Fruit fly (Drosophila melanogaster) whole organism, prepupa: ENCODE data around the gene Tep4.

Experiments used
- Blimp-1 ChIP-seq: fragments of 200-800 bp; sonication (Bioruptor generic); optimal IDR thresholded peaks from 3 replicates; lab custom pipeline; 2017; ENCODE audit warnings: missing biosample characterization, missing genetic modification characterization, mild to moderate bottlenecking, moderate library complexity, missing genetic modification reagents
- CG10669 ChIP-seq: fragments of 200-800 bp; sonication (Bioruptor generic); optimal IDR thresholded peaks from 3 replicates; lab custom pipeline; 2018; ENCODE audit warnings: missing biosample characterization, mild to moderate bottlenecking, missing genetic modification characterization, moderate library complexity
- CG11294 ChIP-seq: fragments of 200-800 bp; sonication (Bioruptor generic); IDR thresholded peaks from 2 replicates; pipeline ENCODE4 v1.3.6; 2022; ENCODE audit warnings: missing biosample characterization, missing genetic modification characterization
- CG11902 ChIP-seq: fragments of 200-800 bp; sonication (Bioruptor generic); optimal IDR thresholded peaks from 3 replicates; lab custom pipeline; 2016; ENCODE audit warnings: missing biosample characterization, missing genetic modification characterization
- CG15336 ChIP-seq: fragments of 200-800 bp; sonication (Bioruptor generic); IDR thresholded peaks from 2 replicates; pipeline ENCODE4 v1.3.6; 2022; ENCODE audit warnings: missing biosample characterization, missing genetic modification characterization
- CG1621 ChIP-seq: fragments of 200-800 bp; sonication (Bioruptor generic); optimal IDR thresholded peaks from 3 replicates; lab custom pipeline; 2018; ENCODE audit warnings: missing biosample characterization, mild to moderate bottlenecking, missing genetic modification characterization
- CG16779 ChIP-seq: fragments of 200-800 bp; sonication (Bioruptor generic); optimal IDR thresholded peaks from 3 replicates; lab custom pipeline; 2017; ENCODE audit warnings: missing biosample characterization, mild to moderate bottlenecking, missing genetic modification characterization
- CG3032 ChIP-seq: fragments of 200-800 bp; optimal IDR thresholded peaks from 2 replicates; lab custom pipeline; 2019; ENCODE audit warnings: missing biosample characterization, mild to moderate bottlenecking, missing genetic modification characterization, moderate library complexity
- CG31627 ChIP-seq: fragments of 200-800 bp; sonication (Bioruptor generic); optimal IDR thresholded peaks from 3 replicates; lab custom pipeline; 2016; ENCODE audit warnings: missing biosample characterization, missing genetic modification characterization
- CG32006 ChIP-seq: fragments of 200-800 bp; sonication (Bioruptor generic); optimal IDR thresholded peaks from 3 replicates; lab custom pipeline; 2017; ENCODE audit warnings: missing biosample characterization, mild to moderate bottlenecking, missing genetic modification characterization
- CG34406 ChIP-seq: fragments of 200-800 bp; sonication (Bioruptor generic); optimal IDR thresholded peaks from 3 replicates; lab custom pipeline; 2016; ENCODE audit warnings: missing biosample characterization, missing genetic modification characterization
- CG3919 ChIP-seq: fragments of 200-800 bp; sonication (Bioruptor generic); optimal IDR thresholded peaks from 3 replicates; lab custom pipeline; 2016; ENCODE audit warnings: missing biosample characterization, missing genetic modification characterization
- CG6163 ChIP-seq: fragments of 200-800 bp; sonication (Bioruptor generic); IDR thresholded peaks from 3 replicates; pipeline ENCODE4 v1.3.6; 2022; ENCODE audit warnings: missing biosample characterization, missing genetic modification characterization
- CG6276 ChIP-seq: fragments of 200-800 bp; sonication (Bioruptor generic); optimal IDR thresholded peaks from 2 replicates; lab custom pipeline; 2017; ENCODE audit warnings: missing biosample characterization, mild to moderate bottlenecking, missing genetic modification characterization
- CG6792 ChIP-seq: fragments of 200-800 bp; sonication (Bioruptor generic); optimal IDR thresholded peaks from 3 replicates; lab custom pipeline; 2016; ENCODE audit warnings: missing biosample characterization, missing genetic modification characterization
- CG6808 ChIP-seq: fragments of 200-800 bp; sonication (Bioruptor generic); optimal IDR thresholded peaks from 3 replicates; lab custom pipeline; 2017; ENCODE audit warnings: missing biosample characterization, missing genetic modification characterization, mild to moderate bottlenecking, moderate library complexity, missing genetic modification reagents
- CG7368 ChIP-seq: fragments of 200-800 bp; sonication (Bioruptor generic); optimal IDR thresholded peaks from 3 replicates; lab custom pipeline; 2016; ENCODE audit warnings: missing biosample characterization, missing genetic modification characterization
- CG9139 ChIP-seq: fragments of 200-800 bp; sonication (Bioruptor generic); optimal IDR thresholded peaks from 3 replicates; lab custom pipeline; 2017; ENCODE audit warnings: missing biosample characterization, mild to moderate bottlenecking, missing genetic modification characterization
- Eip75B ChIP-seq: fragments of 200-800 bp; sonication (Bioruptor generic); optimal IDR thresholded peaks from 3 replicates; lab custom pipeline; 2016; ENCODE audit warnings: missing biosample characterization, missing genetic modification characterization
- Eip78C ChIP-seq: fragments of 200-800 bp; sonication (Bioruptor generic); peaks from one replicate; lab custom pipeline; 2016; ENCODE audit warnings: missing biosample characterization, missing genetic modification characterization
- Ets21C ChIP-seq: fragments of 200-800 bp; sonication (Bioruptor generic); optimal IDR thresholded peaks from 3 replicates; lab custom pipeline; 2016; ENCODE audit warnings: missing biosample characterization, missing genetic modification characterization
- Ets96B ChIP-seq: fragments of 200-800 bp; optimal IDR thresholded peaks from 2 replicates; lab custom pipeline; 2019; ENCODE audit warnings: missing biosample characterization, mild to moderate bottlenecking, missing genetic modification characterization, moderate library complexity
- Gug ChIP-seq: fragments of 200-800 bp; sonication (Bioruptor generic); IDR thresholded peaks from 2 replicates; pipeline ENCODE4 v1.3.6; 2022; ENCODE audit warnings: missing biosample characterization, missing genetic modification characterization
- Hr38 ChIP-seq: sonication (Bioruptor generic); optimal IDR thresholded peaks from 2 replicates; lab custom pipeline; 2016; ENCODE audit warnings: missing biosample characterization, missing genetic modification characterization
- Hr39 ChIP-seq: fragments of 200-800 bp; sonication (Bioruptor generic); optimal IDR thresholded peaks from 2 replicates; lab custom pipeline; 2016; ENCODE audit warnings: missing biosample characterization, missing genetic modification characterization
- Hr4 ChIP-seq: fragments of 200-800 bp; sonication (Bioruptor generic); optimal IDR thresholded peaks from 3 replicates; lab custom pipeline; 2016; ENCODE audit warnings: missing biosample characterization, missing genetic modification characterization
- Lpt ChIP-seq: fragments of 200-800 bp; sonication (Bioruptor generic); optimal IDR thresholded peaks from 3 replicates; lab custom pipeline; 2016; ENCODE audit warnings: missing biosample characterization, missing genetic modification characterization
- OdsH ChIP-seq: fragments of 200-800 bp; sonication (Bioruptor generic); optimal IDR thresholded peaks from 3 replicates; lab custom pipeline; 2016; ENCODE audit warnings: missing biosample characterization, missing genetic modification characterization
- Smox ChIP-seq: fragments of 200-800 bp; sonication (Bioruptor generic); optimal IDR thresholded peaks from 3 replicates; lab custom pipeline; 2016; ENCODE audit warnings: missing biosample characterization, missing genetic modification characterization
- Sox102F ChIP-seq: fragments of 200-800 bp; sonication (Bioruptor generic); optimal IDR thresholded peaks from 2 replicates; lab custom pipeline; 2016; ENCODE audit warnings: missing biosample characterization, mild to moderate bottlenecking, missing genetic modification characterization
- Sox14 ChIP-seq: fragments of 200-800 bp; sonication (Bioruptor generic); optimal IDR thresholded peaks from 3 replicates; lab custom pipeline; 2016; ENCODE audit warnings: missing biosample characterization, missing genetic modification characterization
- Sox15 ChIP-seq: fragments of 200-800 bp; sonication (Bioruptor generic); optimal IDR thresholded peaks from 3 replicates; lab custom pipeline; 2016; ENCODE audit warnings: missing biosample characterization, missing genetic modification characterization
- acj6 ChIP-seq: fragments of 200-800 bp; sonication (Bioruptor generic); optimal IDR thresholded peaks from 3 replicates; lab custom pipeline; 2016; ENCODE audit warnings: missing biosample characterization, missing genetic modification characterization
- cyc ChIP-seq: fragments of 200-800 bp; sonication (Bioruptor generic); optimal IDR thresholded peaks from 3 replicates; lab custom pipeline; 2016; ENCODE audit warnings: missing biosample characterization, missing genetic modification characterization
- dsx ChIP-seq: fragments of 200-800 bp; optimal IDR thresholded peaks from 3 replicates; lab custom pipeline; 2019; ENCODE audit warnings: missing biosample characterization, mild to moderate bottlenecking, missing genetic modification characterization, moderate library complexity; ENCODE audit not compliant: poor library complexity, severe bottlenecking
- eg ChIP-seq: fragments of 200-800 bp; sonication (Bioruptor generic); IDR thresholded peaks from 3 replicates; pipeline ENCODE4 v1.3.6; 2022; ENCODE audit warnings: missing biosample characterization, missing genetic modification characterization
- fd59A ChIP-seq: fragments of 200-800 bp; sonication (Bioruptor generic); optimal IDR thresholded peaks from 2 replicates; lab custom pipeline; 2017; ENCODE audit warnings: missing biosample characterization, mild to moderate bottlenecking, missing genetic modification characterization, missing genetic modification reagents
- fd85E ChIP-seq: fragments of 200-800 bp; sonication (Bioruptor generic); optimal IDR thresholded peaks from 3 replicates; lab custom pipeline; 2016; ENCODE audit warnings: missing biosample characterization, missing genetic modification characterization
- fkh ChIP-seq: fragments of 200-800 bp; sonication (Bioruptor generic); optimal IDR thresholded peaks from 3 replicates; lab custom pipeline; 2017; ENCODE audit warnings: missing biosample characterization, mild to moderate bottlenecking, missing genetic modification characterization, moderate library complexity
- lz ChIP-seq: fragments of 200-800 bp; sonication (Bioruptor generic); optimal IDR thresholded peaks from 3 replicates; lab custom pipeline; 2016; ENCODE audit warnings: missing biosample characterization, missing genetic modification characterization
- net ChIP-seq: fragments of 200-800 bp; sonication (Bioruptor generic); optimal IDR thresholded peaks from 3 replicates; lab custom pipeline; 2016; ENCODE audit warnings: missing biosample characterization, missing genetic modification characterization
- pdm3 ChIP-seq: fragments of 200-800 bp; sonication (Bioruptor generic); optimal IDR thresholded peaks from 3 replicates; lab custom pipeline; 2016; ENCODE audit warnings: missing biosample characterization, missing genetic modification characterization
- salr ChIP-seq, 2 experiments: fragments of 200-800 bp; sonication (Bioruptor generic); optimal IDR thresholded peaks; 3 replicates each; lab custom pipeline; 2016 to 2018; ENCODE audit warnings: missing biosample characterization in 2 of 2, missing genetic modification characterization in 2 of 2, mild to moderate bottlenecking in 1 of 2
- ss ChIP-seq, 2 experiments: fragments of 200-800 bp; sonication (Bioruptor generic); optimal IDR thresholded peaks; 2 replicates in 1 of 2; 3 replicates in 1 of 2; lab custom pipeline; 2017 to 2018; ENCODE audit warnings: mild to moderate bottlenecking in 2 of 2, missing biosample characterization in 2 of 2, missing genetic modification characterization in 2 of 2, moderate library complexity in 1 of 2
- svp ChIP-seq: fragments of 200-800 bp; sonication (Bioruptor generic); peaks from one replicate; lab custom pipeline; 2016; ENCODE audit warnings: missing biosample characterization, missing genetic modification characterization
- topi ChIP-seq: fragments of 200-800 bp; sonication (Bioruptor generic); optimal IDR thresholded peaks from 3 replicates; lab custom pipeline; 2016; ENCODE audit warnings: missing biosample characterization, missing genetic modification characterization
- vri ChIP-seq: fragments of 200-800 bp; sonication (Bioruptor generic); optimal IDR thresholded peaks from 3 replicates; lab custom pipeline; 2016; ENCODE audit warnings: missing biosample characterization, mild to moderate bottlenecking, missing genetic modification characterization

Tep4 gene

dm6 chr2L:19583926-19584392 is 35.7 kb downstream of the Tep4 start, which contains the start of the genes PCNA2 and CG10366 (continued):
- TF ChIP-seq CG10669 (GFP tag; lab: Kevin White, UChicago) (peak; percentile 13), CG6792 (GFP tag; lab: Kevin White, UChicago) (peak; percentile 68), Hr4 (GFP tag; lab: Kevin White, UChicago) (peak; percentile 58), CG7368 (GFP tag; lab: Kevin White, UChicago) (peak; percentile 47), Sox14 (peak; percentile 86), lz (GFP tag; lab: Kevin White, UChicago) (peak; percentile 68), CG16779 (tag; lab: Kevin White, UChicago) (no peak)

- TF ChIP-seq Lpt (GFP tag; lab: Kevin White, UChicago): peak; percentile 45
- peak; percentile 45 for TF ChIP-seq topi (GFP tag; lab: Kevin White, UChicago)
- TF ChIP-seq acj6 (GFP tag; lab: Kevin White, UChicago): peak; percentile 58
- TF ChIP-seq pdm3 (GFP tag; lab: Kevin White, UChicago): peak; percentile 55
- peak; percentile 56; the same call in 1 of the 2 replicates for TF ChIP-seq CG15336 (GFP tag; lab: Robert Waterston, UW)
- TF ChIP-seq Ets96B: peak; percentile 31
- TF ChIP-seq Hr38: no peak
- peak; percentile 67 for TF ChIP-seq CG31627 (GFP tag; lab: Kevin White, UChicago)
- no peak for TF ChIP-seq vri (GFP tag; lab: Kevin White, UChicago)
- peak; percentile 41 for TF ChIP-seq CG32006 (GFP tag; lab: Kevin White, UChicago)
- TF ChIP-seq CG11294 (GFP tag; lab: Robert Waterston, UW): no peak
- TF ChIP-seq CG11902 (GFP tag; lab: Kevin White, UChicago): peak; percentile 21
- TF ChIP-seq lz (GFP tag; lab: Kevin White, UChicago): peak; percentile 63
- TF ChIP-seq OdsH: peak; percentile 59
- TF ChIP-seq CG34406: peak; percentile 3
- peak; percentile 71 for TF ChIP-seq Hr39 (GFP tag; lab: Kevin White, UChicago)
- TF ChIP-seq CG9139: no peak
- TF ChIP-seq Ets21C (GFP tag; lab: Kevin White, UChicago): peak; percentile 40
- no peak for TF ChIP-seq Sox102F (GFP tag; lab: Kevin White, UChicago)
- TF ChIP-seq Eip75B (GFP tag; lab: Kevin White, UChicago): peak; percentile 63
- no peak for TF ChIP-seq Blimp-1 (GFP tag; lab: Kevin White, UChicago)
- TF ChIP-seq eg (GFP tag; lab: Robert Waterston, UW): peak; percentile 56
- TF ChIP-seq CG6808 (GFP tag; lab: Kevin White, UChicago): no peak
- peak; percentile 26 for TF ChIP-seq Smox (GFP tag; lab: Kevin White, UChicago)
- TF ChIP-seq svp: no peak
- no peak for TF ChIP-seq CG16779 (tag; lab: Kevin White, UChicago)
- no peak for TF ChIP-seq CG6276 (GFP tag; lab: Kevin White, UChicago)
- TF ChIP-seq cyc: peak; percentile 69
- TF ChIP-seq dsx (GFP tag; lab: Kevin White, UChicago): no peak
- TF ChIP-seq fd59A (GFP tag; lab: Kevin White, UChicago): no peak
- TF ChIP-seq Gug (GFP tag; lab: Robert Waterston, UW): peak; percentile 26; the same call in 1 of the 2 replicates
- no peak for TF ChIP-seq Eip78C (GFP tag; lab: Kevin White, UChicago)
- no peak for TF ChIP-seq fd85E (GFP tag; lab: Kevin White, UChicago)
- TF ChIP-seq salr (GFP tag; optimal IDR thresholded peaks at IDR 0.05; lab: Kevin White, UChicago): no peak
- TF ChIP-seq CG6163 (GFP tag; lab: Robert Waterston, UW): no peak; the same call in 2 of the 3 replicates
- peak; percentile 29 for TF ChIP-seq CG6792 (GFP tag; lab: Kevin White, UChicago)
- peak; percentile 45 for TF ChIP-seq Sox15 (GFP tag; lab: Kevin White, UChicago)
- TF ChIP-seq net: peak; percentile 43
- peak; percentile 70 for TF ChIP-seq CG3919 (GFP tag; lab: Kevin White, UChicago)
- no peak for TF ChIP-seq fkh (GFP tag; lab: Kevin White, UChicago)
- no peak for TF ChIP-seq CG1621
- no peak for TF ChIP-seq ss (GFP tag; optimal IDR thresholded peaks at IDR 0.05; lab: Kevin White, UChicago)
- TF ChIP-seq CG3032 (tag; lab: Kevin White, UChicago): peak; percentile 47
- TF ChIP-seq CG7368 (GFP tag; lab: Kevin White, UChicago): peak; percentile 36
Observed at dm6 chr2L:19586436-19587333, 38.4 kb downstream of the Tep4 start, which contains the start of gene Lar. TSS of gene Lar (plus strand) at chr2L:19586623.
